Fruit fly (Drosophila melanogaster) whole organism, adult: ENCODE results near the gene eIF4E5.
A peak's percentile ranks its signal among the peaks of the same experiment; 100 is the strongest.

ENCODE experiments used
- CG14711 ChIP-seq: fragments of 200-800 bp; sonication (Bioruptor generic); optimal IDR thresholded peaks from 2 replicates; lab custom pipeline; 2018; ENCODE audit warnings: missing biosample characterization, mild to moderate bottlenecking, missing genetic modification characterization, moderate library complexity
- CG33017 ChIP-seq: fragments of 200-800 bp; sonication (Bioruptor generic); optimal IDR thresholded peaks from 2 replicates; lab custom pipeline; 2018; ENCODE audit warnings: missing biosample characterization, mild to moderate bottlenecking, missing genetic modification characterization, moderate library complexity
- CG7101 ChIP-seq: fragments of 200-800 bp; sonication (Bioruptor generic); optimal IDR thresholded peaks from 2 replicates; lab custom pipeline; 2018; ENCODE audit warnings: missing biosample characterization, mild to moderate bottlenecking, missing genetic modification characterization, moderate library complexity
- Crg-1 ChIP-seq: fragments of 200-800 bp; sonication (Bioruptor generic); optimal IDR thresholded peaks from 2 replicates; lab custom pipeline; 2016; ENCODE audit warnings: missing biosample characterization, missing genetic modification characterization
- bab1 ChIP-seq: fragments of 200-800 bp; sonication (Bioruptor generic); optimal IDR thresholded peaks from 3 replicates; lab custom pipeline; 2019; ENCODE audit warnings: missing biosample characterization, mild to moderate bottlenecking, missing genetic modification characterization, moderate library complexity
- ovo ChIP-seq: fragments of 200-800 bp; sonication (Bioruptor generic); optimal IDR thresholded peaks from 2 replicates; lab custom pipeline; 2016; ENCODE audit warnings: missing biosample characterization, missing genetic modification characterization
- pad ChIP-seq: fragments of 200-800 bp; sonication (Bioruptor generic); optimal IDR thresholded peaks from 3 replicates; lab custom pipeline; 2017; ENCODE audit warnings: missing biosample characterization, missing genetic modification characterization, mild to moderate bottlenecking, moderate library complexity, missing genetic modification reagents

dm6 chr3L:7850771-7851358 lies 43.8 kb upstream of the eIF4E5 start:
- TF ChIP-seq bab1, result no peak
- peak; percentile 83 for TF ChIP-seq pad (GFP tag; lab: Kevin White, UChicago)
- peak; percentile 92 for TF ChIP-seq CG14711
- peak; percentile 96 for TF ChIP-seq CG7101 (tag; lab: Kevin White, UChicago)
- TF ChIP-seq CG33017 (tag; lab: Kevin White, UChicago), result peak; percentile 96
- peak; percentile 87 for TF ChIP-seq ovo
- TF ChIP-seq Crg-1, result peak; percentile 89
